Fruit fly (Drosophila melanogaster): ENCODE results near the gene Nubp2.

Gene Nubp2

DNA sequence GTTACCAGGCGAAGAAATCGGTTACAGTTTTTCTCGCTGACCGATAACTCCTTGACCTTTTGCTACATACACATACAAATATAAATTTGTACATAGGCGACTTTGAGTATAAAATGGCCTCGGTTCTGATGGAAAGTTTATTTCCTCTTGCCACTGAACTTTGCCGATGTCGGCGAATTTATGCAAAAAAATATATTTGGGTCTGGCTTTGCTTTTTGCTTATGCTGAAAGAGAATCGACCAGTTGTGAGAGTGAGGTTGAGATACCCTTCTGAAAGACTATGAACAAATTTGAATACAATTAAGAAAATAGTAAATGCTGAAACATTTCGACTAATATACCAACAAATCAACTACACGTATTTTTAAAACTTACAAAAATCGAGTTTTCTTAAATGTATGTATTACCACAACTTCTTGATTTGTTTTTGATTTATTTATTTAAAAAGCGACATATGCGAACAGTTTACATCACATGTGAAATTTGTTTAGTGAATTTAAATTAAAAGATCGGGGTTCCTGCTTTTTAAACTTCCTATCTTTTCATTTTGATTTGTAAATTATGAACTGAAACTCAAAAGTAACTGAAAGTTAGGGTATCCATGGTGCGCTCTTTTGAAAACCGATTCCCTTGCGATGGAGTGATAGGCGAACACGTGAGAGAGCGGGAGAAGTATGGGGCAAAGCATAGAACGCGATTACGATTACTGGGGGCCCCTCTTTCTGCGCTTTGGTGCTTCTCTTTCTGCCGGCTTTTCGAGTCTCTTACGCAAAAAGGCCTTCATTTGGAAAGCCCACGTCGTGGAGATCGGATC, 17.0 kb upstream of the Nubp2 start (continued):
- TF ChIP-seq seq (GFP tag; IDR thresholded peaks at IDR 0.05) (no peak), CG18476 (GFP tag; optimal IDR thresholded peaks at IDR 0.05) (peak; percentile 72), CG1603 (tag; optimal IDR thresholded peaks at IDR 0.05) (no peak), zf30C (GFP tag; optimal IDR thresholded peaks at IDR 0.05) (no peak), Ravus (GFP tag; IDR thresholded peaks at IDR 0.05) (no peak), amos (GFP tag; IDR thresholded peaks at IDR 0.05; ENCODE audit: partially characterized antibody) (no peak), cg (GFP tag; optimal IDR thresholded peaks at IDR 0.05) (no peak), sens-2 (GFP tag; IDR thresholded peaks at IDR 0.05) (no peak), YL-1 (GFP tag; optimal IDR thresholded peaks at IDR 0.05) (peak; percentile 40), nerfin-1 (tag; optimal IDR thresholded peaks at IDR 0.05) (peak; percentile 66), sr (GFP tag; IDR thresholded peaks at IDR 0.05) (no peak), CG8944 (GFP tag; optimal IDR thresholded peaks at IDR 0.05) (peak; percentile 20), CG14710 (tag; optimal IDR thresholded peaks at IDR 0.05) (peak; percentile 78), CG12104 (GFP tag; optimal IDR thresholded peaks at IDR 0.05) (peak; percentile 77), CG11085 (GFP tag; IDR thresholded peaks at IDR 0.05) (no peak), CrebB (tag; optimal IDR thresholded peaks at IDR 0.05) (no peak), Antp (GFP tag; optimal IDR thresholded peaks at IDR 0.05) (peak; percentile 5), Dip3 (GFP tag; optimal IDR thresholded peaks at IDR 0.05) (peak; percentile 64), BtbVII (GFP tag; optimal IDR thresholded peaks at IDR 0.05) (peak; percentile 83), ato (GFP tag; IDR thresholded peaks at IDR 0.05; ENCODE audit: partially characterized antibody) (no peak), CG1792 (GFP tag; optimal IDR thresholded peaks at IDR 0.05) (peak; percentile 36), dm (GFP tag; optimal IDR thresholded peaks at IDR 0.05) (peak; percentile 14), bowl (GFP tag; IDR thresholded peaks at IDR 0.05) (no peak), CG6175 (GFP tag; IDR thresholded peaks at IDR 0.05) (no peak), unc-4 (GFP tag; IDR thresholded peaks at IDR 0.05; ENCODE audit: partially characterized antibody) (no peak), CG18764 (GFP tag; optimal IDR thresholded peaks at IDR 0.05) (no peak), CG17186 (GFP tag; optimal IDR thresholded peaks at IDR 0.05) (no peak), CG10959 (GFP tag; IDR thresholded peaks at IDR 0.05) (no peak), sd (tag; optimal IDR thresholded peaks at IDR 0.05) (peak; percentile 49), sug (tag; optimal IDR thresholded peaks at IDR 0.05) (peak; percentile 81), chn (GFP tag; optimal IDR thresholded peaks at IDR 0.05) (peak; percentile 35), CG13296 (GFP tag; optimal IDR thresholded peaks at IDR 0.05) (peak; percentile 84), Mes4 (GFP tag; optimal IDR thresholded peaks at IDR 0.05) (peak; percentile 45), CG7372 (GFP tag; IDR thresholded peaks at IDR 0.05) (peak; percentile 53; the same call in 1 of the 2 replicates), CG7928 (GFP tag; optimal IDR thresholded peaks at IDR 0.05) (peak; percentile 56), tna (GFP tag; IDR thresholded peaks at IDR 0.05; ENCODE audit: partially characterized antibody) (no peak), Vsx1 (GFP tag; optimal IDR thresholded peaks at IDR 0.05) (peak; percentile 58), CHES-1-like (GFP tag; optimal IDR thresholded peaks at IDR 0.05) (peak; percentile 77), CG17802 (tag; optimal IDR thresholded peaks at IDR 0.05) (no peak), Usf (GFP tag; optimal IDR thresholded peaks at IDR 0.05) (peak; percentile 55), CG18011 (GFP tag; optimal IDR thresholded peaks at IDR 0.05) (peak; percentile 31), kah (GFP tag; optimal IDR thresholded peaks at IDR 0.05) (peak; percentile 35), CG34224 (GFP tag; IDR thresholded peaks at IDR 0.05; ENCODE audit: partially characterized antibody) (0 out of 3 replicates have a peak, but pooled peaks have one; percentile 23), ci (GFP tag; IDR thresholded peaks at IDR 0.05) (no peak), lmd (GFP tag; IDR thresholded peaks at IDR 0.05) (peak; percentile 37; the same call in 1 of the 2 replicates), CG5953 (GFP tag; IDR thresholded peaks at IDR 0.05) (no peak), CG10431 (GFP tag; optimal IDR thresholded peaks at IDR 0.05) (peak; percentile 60), ap (GFP tag; IDR thresholded peaks at IDR 0.05) (no peak), lilli (GFP tag; optimal IDR thresholded peaks at IDR 0.05) (peak; percentile 87)

Data from whole organism, embryonic.